Worm (Caenorhabditis elegans): ENCODE measurements around the gene wrn-1.

DNA sequence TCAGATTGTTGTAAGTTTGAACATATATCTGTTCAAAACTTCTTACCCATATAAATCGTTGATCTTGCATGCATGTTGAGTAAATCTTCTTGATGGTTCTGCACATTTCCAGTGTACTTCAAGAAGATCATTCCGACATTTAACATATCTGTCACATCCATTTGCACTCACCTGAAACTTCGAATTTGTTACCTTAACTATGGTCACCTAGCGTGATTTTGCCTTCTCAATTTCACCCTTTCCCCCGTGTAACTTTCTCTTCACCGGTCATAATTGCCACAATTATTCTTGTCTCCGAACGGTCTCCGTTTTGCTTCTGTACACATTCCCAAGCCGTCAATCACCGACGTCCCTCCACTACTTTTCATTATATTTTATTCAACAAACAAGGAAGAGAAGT is 41.4 kb upstream of the wrn-1 start:
- TF ChIP-seq unc-62 (GFP tag; optimal IDR thresholded peaks at IDR 0.05) (no peak), snpc-4 (GFP tag; optimal IDR thresholded peaks at IDR 0.05) (no peak), snpc-4 (tag; optimal IDR thresholded peaks at IDR 0.05) (no peak), sea-2 (GFP tag; IDR thresholded peaks at IDR 0.05) (no peak), ama-1 (optimal IDR thresholded peaks at IDR 0.05) (no peak), ama-1 (GFP tag; optimal IDR thresholded peaks at IDR 0.05) (no peak), ceh-40 (GFP tag; IDR thresholded peaks at IDR 0.05) (no peak), zim-3 (tag; optimal IDR thresholded peaks at IDR 0.05) (no peak), Y95B8A.8 (GFP tag; IDR thresholded peaks at IDR 0.05) (no peak), ets-4 (GFP tag; optimal IDR thresholded peaks at IDR 0.05) (no peak), lag-1 (GFP tag; IDR thresholded peaks at IDR 0.05) (no peak), ceh-27 (GFP tag; optimal IDR thresholded peaks at IDR 0.05) (no peak), lin-40 (tag; optimal IDR thresholded peaks at IDR 0.05) (no peak)

Data from whole organism, young adult.